Worm (Caenorhabditis elegans) whole organism, L1 larva: Measurements from ENCODE around the gene C55A6.1.

ENCODE experiments used
- ama-1 ChIP-seq: fragments of 150-350 bp; optimal IDR thresholded peaks from 2 replicates; lab custom pipeline; 2014
- ces-1 ChIP-seq: fragments of 150-350 bp; optimal IDR thresholded peaks from 2 replicates; lab custom pipeline; 2014; ENCODE audit warnings: missing biosample characterization, missing genetic modification reagents, missing genetic modification characterization
- efl-1 ChIP-seq, 4 experiments: fragments of 150-350 bp; optimal IDR thresholded peaks in 3 of 4; peaks in 1 of 4; 1 replicate in 1 of 4; 2 replicates in 3 of 4; lab custom pipeline; 2014; ENCODE audit warnings: missing biosample characterization in 2 of 4, missing genetic modification characterization in 2 of 4, missing genetic modification reagents in 2 of 4
- elt-3 ChIP-seq, 6 experiments: fragments of 150-350 bp in 1 of 6; sonication (generic microtip); optimal IDR thresholded peaks; 2 replicates each; lab custom pipeline; 2017 to 2018; ENCODE audit warnings: missing biosample characterization in 6 of 6, missing genetic modification characterization in 6 of 6, inconsistent platforms in 1 of 6
- lsy-2 ChIP-seq, 2 experiments: fragments of 150-350 bp; optimal IDR thresholded peaks; 2 replicates each; lab custom pipeline; 2014; ENCODE audit warnings: missing biosample characterization in 2 of 2, missing genetic modification characterization in 2 of 2
- sptf-1 ChIP-seq: fragments of 150-350 bp; optimal IDR thresholded peaks from 2 replicates; lab custom pipeline; 2014; ENCODE audit warnings: missing biosample characterization, missing genetic modification characterization
- unc-130 ChIP-seq: fragments of 150-350 bp; optimal IDR thresholded peaks from 2 replicates; lab custom pipeline; 2017; ENCODE audit warnings: missing biosample characterization, missing genetic modification characterization, inconsistent platforms

DNA sequence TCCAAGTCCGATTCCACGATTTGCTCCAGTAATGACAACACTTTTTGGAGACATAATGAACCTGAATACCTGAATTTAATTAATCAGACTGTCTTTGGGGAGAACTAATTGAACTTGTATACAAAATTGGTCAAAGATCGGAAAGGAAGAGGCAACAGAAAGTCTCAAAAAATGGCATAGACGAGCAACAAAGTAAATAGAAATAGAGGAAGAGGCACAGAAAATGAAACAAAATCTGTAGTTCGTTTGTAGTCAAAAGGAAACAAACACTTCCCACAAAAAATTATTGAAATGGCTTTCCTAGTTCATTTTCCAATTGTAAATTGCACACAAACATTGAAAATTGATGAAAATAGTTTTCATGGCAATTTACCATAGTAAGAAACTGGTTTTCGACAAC is 9.9 kb upstream of the C55A6.1 start, which contains the start of gene C55A6.6:
- no peak for TF ChIP-seq unc-130 (tag; lab: Kevin White, UChicago)
- no peak for TF ChIP-seq elt-3 (tag; optimal IDR thresholded peaks at IDR 0.05; lab: Kevin White, UChicago)
- no peak for TF ChIP-seq ama-1 (lab: Kevin White, UChicago)
- no peak for TF ChIP-seq ces-1
- no peak for TF ChIP-seq sptf-1 (tag; lab: Kevin White, UChicago)
- TF ChIP-seq lsy-2 (tag; optimal IDR thresholded peaks at IDR 0.05; lab: Kevin White, UChicago): no peak
- TF ChIP-seq efl-1 (optimal IDR thresholded peaks at IDR 0.05; lab: Kevin White, UChicago): no peak
- TF ChIP-seq efl-1 (GFP tag; optimal IDR thresholded peaks at IDR 0.05 in 1 of 2; lab: Kevin White, UChicago): no peak
